Fruit fly (Drosophila melanogaster) whole organism, embryonic: ENCODE data around the gene Nup153.

Source experiments
- CG10654 ChIP-seq: fragments of 200-800 bp; sonication (Bioruptor generic); optimal IDR thresholded peaks from 2 replicates; lab custom pipeline; 2016; ENCODE audit warnings: missing biosample characterization, missing genetic modification characterization
- CG11093 ChIP-seq: fragments of 200-800 bp; sonication (Bioruptor generic); IDR thresholded peaks from 3 replicates; pipeline ENCODE4 v1.3.6; 2022; ENCODE audit warnings: missing biosample characterization, missing genetic modification characterization
- CG11456 ChIP-seq: fragments of 200-800 bp; sonication (Bioruptor generic); IDR thresholded peaks from 3 replicates; pipeline ENCODE4 v1.3.6; 2022; ENCODE audit warnings: missing biosample characterization, missing genetic modification characterization
- CG12299 ChIP-seq: fragments of 200-800 bp; sonication (Bioruptor generic); optimal IDR thresholded peaks from 2 replicates; lab custom pipeline; 2018; ENCODE audit warnings: missing biosample characterization, mild to moderate bottlenecking, missing genetic modification characterization
- CG13287 ChIP-seq: fragments of 200-800 bp; sonication (Bioruptor generic); IDR thresholded peaks from 2 replicates; pipeline ENCODE4 v1.3.6; 2022; ENCODE audit warnings: missing biosample characterization, missing genetic modification characterization; ENCODE audit not compliant: partially characterized antibody
- CG14050 ChIP-seq: fragments of 200-800 bp; sonication (Bioruptor generic); IDR thresholded peaks from 3 replicates; pipeline ENCODE4 v1.3.6; 2022; ENCODE audit warnings: missing biosample characterization, missing genetic modification characterization
- CG15073 ChIP-seq: fragments of 200-800 bp; sonication (Bioruptor generic); optimal IDR thresholded peaks from 2 replicates; lab custom pipeline; 2016; ENCODE audit warnings: missing biosample characterization, missing genetic modification characterization
- CG17385 ChIP-seq: fragments of 200-800 bp; sonication (Bioruptor generic); optimal IDR thresholded peaks from 3 replicates; lab custom pipeline; 2018; ENCODE audit warnings: missing biosample characterization, mild to moderate bottlenecking, missing genetic modification characterization
- CG18011 ChIP-seq: fragments of 200-800 bp; sonication (Bioruptor generic); optimal IDR thresholded peaks from 2 replicates; lab custom pipeline; 2017; ENCODE audit warnings: missing biosample characterization, missing genetic modification characterization, mild to moderate bottlenecking, moderate library complexity, missing genotype
- CG18262 ChIP-seq: fragments of 200-800 bp; optimal IDR thresholded peaks from 3 replicates; lab custom pipeline; 2019; ENCODE audit warnings: missing biosample characterization, mild to moderate bottlenecking, missing genetic modification characterization, moderate library complexity
- CG2875 ChIP-seq: fragments of 200-800 bp; sonication (Bioruptor generic); optimal IDR thresholded peaks from 2 replicates; lab custom pipeline; 2017; ENCODE audit warnings: missing biosample characterization, mild to moderate bottlenecking, missing genetic modification characterization, missing genetic modification reagents
- CG3407 ChIP-seq: fragments of 200-800 bp; sonication (Bioruptor generic); optimal IDR thresholded peaks from 2 replicates; lab custom pipeline; 2018; ENCODE audit warnings: missing biosample characterization, mild to moderate bottlenecking, missing genetic modification characterization
- CG4328 ChIP-seq: fragments of 200-800 bp; sonication (Bioruptor generic); optimal IDR thresholded peaks from 3 replicates; lab custom pipeline; 2017; ENCODE audit warnings: missing biosample characterization, missing genetic modification reagents, missing genetic modification characterization
- CG4617 ChIP-seq: fragments of 200-800 bp; sonication (Bioruptor generic); optimal IDR thresholded peaks from 3 replicates; lab custom pipeline; 2016; ENCODE audit warnings: missing biosample characterization, missing genetic modification characterization, borderline replicate concordance
- CG6791 ChIP-seq: fragments of 200-800 bp; sonication (Bioruptor generic); IDR thresholded peaks from 3 replicates; pipeline ENCODE4 v1.3.6; 2022; ENCODE audit warnings: missing biosample characterization, missing genetic modification characterization; ENCODE audit not compliant: partially characterized antibody
- CG7839 ChIP-seq: fragments of 200-800 bp; sonication (Bioruptor generic); optimal IDR thresholded peaks from 3 replicates; lab custom pipeline; 2018; ENCODE audit warnings: missing biosample characterization, mild to moderate bottlenecking, missing genetic modification characterization, moderate library complexity
- CG8089 ChIP-seq: fragments of 200-800 bp; sonication (Bioruptor generic); optimal IDR thresholded peaks from 3 replicates; lab custom pipeline; 2016; ENCODE audit warnings: missing biosample characterization, missing genetic modification characterization
- CG8478 ChIP-seq: fragments of >200 bp; optimal IDR thresholded peaks from 2 replicates; lab custom pipeline; 2018
- CG9609 ChIP-seq: fragments of 200-800 bp; sonication (Bioruptor generic); optimal IDR thresholded peaks from 3 replicates; lab custom pipeline; 2016; ENCODE audit warnings: missing biosample characterization, missing genetic modification characterization
- CG9727 ChIP-seq: fragments of 200-800 bp; sonication (Bioruptor generic); optimal IDR thresholded peaks from 3 replicates; lab custom pipeline; 2017; ENCODE audit warnings: missing biosample characterization, mild to moderate bottlenecking, missing genetic modification characterization
- D ChIP-seq, 2 experiments: fragments of 200-800 bp in 1 of 2; fragments of >200 bp in 1 of 2; sonication (Bioruptor generic) in 1 of 2; optimal IDR thresholded peaks; 2 replicates in 1 of 2; 3 replicates in 1 of 2; lab custom pipeline; 2017; ENCODE audit warnings: mild to moderate bottlenecking in 1 of 2, missing biosample characterization in 1 of 2, missing genetic modification characterization in 1 of 2, missing genetic modification reagents in 1 of 2
- Deaf1 ChIP-seq: fragments of 200-800 bp; optimal IDR thresholded peaks from 3 replicates; lab custom pipeline; 2019; ENCODE audit warnings: missing biosample characterization, mild to moderate bottlenecking, missing genetic modification characterization, moderate library complexity
- Pdp1 ChIP-seq, 2 experiments: fragments of 200-800 bp; sonication (Bioruptor generic); optimal IDR thresholded peaks; 3 replicates each; lab custom pipeline; 2016; ENCODE audit warnings: missing biosample characterization in 2 of 2, missing genetic modification characterization in 2 of 2, mild to moderate bottlenecking in 1 of 2, moderate library complexity in 1 of 2
- Rfx ChIP-seq: fragments of 200-800 bp; sonication (Bioruptor generic); IDR thresholded peaks from 2 replicates; pipeline ENCODE4 v1.3.6; 2022; ENCODE audit warnings: missing biosample characterization, missing genetic modification characterization
- Usf ChIP-seq: fragments of 200-800 bp; sonication (Bioruptor generic); optimal IDR thresholded peaks from 2 replicates; lab custom pipeline; 2017; ENCODE audit warnings: missing genotype, missing biosample characterization, missing genetic modification characterization
- ap ChIP-seq: fragments of 200-800 bp; sonication (Bioruptor generic); IDR thresholded peaks from 2 replicates; pipeline ENCODE4 v1.3.6; 2022; ENCODE audit warnings: missing biosample characterization, missing genetic modification characterization
- bigmax ChIP-seq: fragments of 200-800 bp; sonication (Bioruptor generic); optimal IDR thresholded peaks from 2 replicates; lab custom pipeline; 2018; ENCODE audit warnings: missing biosample characterization, mild to moderate bottlenecking, missing genetic modification characterization
- btn ChIP-seq: fragments of 200-800 bp; sonication (Bioruptor generic); optimal IDR thresholded peaks from 2 replicates; lab custom pipeline; 2016; ENCODE audit warnings: missing biosample characterization, missing genetic modification characterization
- corto ChIP-seq: fragments of 200-800 bp; sonication (Bioruptor generic); optimal IDR thresholded peaks from 2 replicates; lab custom pipeline; 2016; ENCODE audit warnings: missing biosample characterization, mild to moderate bottlenecking, missing genetic modification characterization, moderate library complexity
- crp ChIP-seq, 2 experiments: fragments of 200-800 bp; sonication (Bioruptor generic); optimal IDR thresholded peaks; 2 replicates in 1 of 2; 3 replicates in 1 of 2; lab custom pipeline; 2017; ENCODE audit warnings: missing biosample characterization in 2 of 2, missing genetic modification characterization in 2 of 2, mild to moderate bottlenecking in 1 of 2, moderate library complexity in 1 of 2
- dimm ChIP-seq: fragments of 200-800 bp; sonication (Bioruptor generic); IDR thresholded peaks from 2 replicates; pipeline ENCODE4 v1.3.6; 2022; ENCODE audit warnings: missing biosample characterization, missing genetic modification characterization
- fd102C ChIP-seq: fragments of 200-800 bp; sonication (Bioruptor generic); optimal IDR thresholded peaks from 2 replicates; lab custom pipeline; 2018; ENCODE audit warnings: missing biosample characterization, mild to moderate bottlenecking, missing genetic modification characterization, moderate library complexity
- gfzf ChIP-seq: fragments of 200-800 bp; sonication (Bioruptor generic); optimal IDR thresholded peaks from 2 replicates; lab custom pipeline; 2016; ENCODE audit warnings: missing biosample characterization, mild to moderate bottlenecking, missing genetic modification characterization, moderate library complexity
- kni ChIP-seq: fragments of 200-800 bp; sonication (Bioruptor generic); optimal IDR thresholded peaks from 3 replicates; lab custom pipeline; 2017; ENCODE audit warnings: mild to moderate bottlenecking, missing biosample characterization, missing genetic modification reagents, missing genetic modification characterization
- lbe ChIP-seq: fragments of 200-800 bp; sonication (Bioruptor generic); optimal IDR thresholded peaks from 2 replicates; lab custom pipeline; 2016; ENCODE audit warnings: missing biosample characterization, mild to moderate bottlenecking, missing genetic modification characterization
- pfk ChIP-seq: fragments of 200-800 bp; sonication (Bioruptor generic); optimal IDR thresholded peaks from 2 replicates; lab custom pipeline; 2018; ENCODE audit warnings: missing biosample characterization, mild to moderate bottlenecking, missing genetic modification characterization, moderate library complexity
- phol ChIP-seq: fragments of 200-800 bp; sonication (Bioruptor generic); optimal IDR thresholded peaks from 3 replicates; lab custom pipeline; 2018; ENCODE audit warnings: missing biosample characterization, mild to moderate bottlenecking, missing genetic modification characterization, moderate library complexity
- pita ChIP-seq: fragments of 200-800 bp; sonication (Bioruptor generic); optimal IDR thresholded peaks from 2 replicates; lab custom pipeline; 2017; ENCODE audit warnings: missing biosample characterization, mild to moderate bottlenecking, missing genetic modification characterization
- ranshi ChIP-seq: fragments of 200-800 bp; sonication (Bioruptor generic); IDR thresholded peaks from 2 replicates; pipeline ENCODE4 v1.3.6; 2022; ENCODE audit warnings: missing biosample characterization, missing genetic modification characterization
- rib ChIP-seq: fragments of 200-800 bp; sonication (Bioruptor generic); IDR thresholded peaks from 2 replicates; pipeline ENCODE4 v1.3.6; 2022; ENCODE audit warnings: missing biosample characterization, missing genetic modification characterization
- sc ChIP-seq, 3 experiments: fragments of >200 bp in 2 of 3; fragments of 200-800 bp in 1 of 3; sonication (Bioruptor generic) in 1 of 3; optimal IDR thresholded peaks; 2 replicates in 2 of 3; 3 replicates in 1 of 3; lab custom pipeline; 2017; ENCODE audit warnings: mild to moderate bottlenecking in 1 of 3, missing biosample characterization in 1 of 3, missing genetic modification characterization in 1 of 3, missing genetic modification reagents in 1 of 3
- slbo ChIP-seq: fragments of 200-800 bp; sonication (Bioruptor generic); IDR thresholded peaks from 2 replicates; pipeline ENCODE4 v1.3.6; 2022; ENCODE audit warnings: missing biosample characterization, missing genetic modification characterization
- sr ChIP-seq: fragments of 200-800 bp; sonication (Bioruptor generic); IDR thresholded peaks from 3 replicates; pipeline ENCODE4 v1.3.6; 2022; ENCODE audit warnings: missing biosample characterization, missing genetic modification characterization
- tap ChIP-seq: fragments of 200-800 bp; optimal IDR thresholded peaks from 3 replicates; lab custom pipeline; 2019; ENCODE audit warnings: missing biosample characterization, mild to moderate bottlenecking, missing genetic modification characterization, moderate library complexity
- vfl ChIP-seq: fragments of 200-800 bp; sonication (Bioruptor generic); optimal IDR thresholded peaks from 2 replicates; lab custom pipeline; 2016; ENCODE audit warnings: missing biosample characterization, missing genetic modification characterization
- zen ChIP-seq: fragments of 200-800 bp; sonication (Bioruptor generic); optimal IDR thresholded peaks from 3 replicates; lab custom pipeline; 2018; ENCODE audit warnings: missing biosample characterization, mild to moderate bottlenecking, missing genetic modification characterization, moderate library complexity

Nup153 gene

dm6 chrX:16637594-16638485 lies 38.8 kb downstream of the Nup153 start, which contains the start of gene RpS19a (continued):
- TF ChIP-seq CG7839 = peak; percentile 74
- TF ChIP-seq gfzf (GFP tag; lab: Kevin White, UChicago) = no peak
- peak; percentile 90 for TF ChIP-seq CG9727
- TF ChIP-seq phol (tag; lab: Kevin White, UChicago) = peak; percentile 66
- no peak for TF ChIP-seq CG15073 (GFP tag; lab: Kevin White, UChicago)
- TF ChIP-seq Deaf1 = peak; percentile 33
- peak; percentile 7 to 34 for TF ChIP-seq Pdp1 (GFP tag; optimal IDR thresholded peaks at IDR 0.05; lab: Kevin White, UChicago)
- peak; percentile 85 for TF ChIP-seq kni (GFP tag; lab: Kevin White, UChicago)
- TF ChIP-seq sc (optimal IDR thresholded peaks at IDR 0.05; lab: Kevin White, UChicago) = no peak
- TF ChIP-seq sc (GFP tag; optimal IDR thresholded peaks at IDR 0.05; lab: Kevin White, UChicago) = peak; percentile 80
- peak; percentile 32 for TF ChIP-seq vfl (GFP tag; lab: Kevin White, UChicago)
- TF ChIP-seq btn (GFP tag; lab: Kevin White, UChicago) = peak; percentile 43
- peak; percentile 78 for TF ChIP-seq CG2875 (GFP tag; lab: Kevin White, UChicago)
- peak; percentile 49; the same call in 2 of the 3 replicates for TF ChIP-seq CG14050 (GFP tag; lab: Robert Waterston, UW)
- peak; percentile 85 for TF ChIP-seq CG17385 (GFP tag; lab: Kevin White, UChicago)
- no peak; the same call in 1 of the 3 replicates for TF ChIP-seq CG6791
- peak; percentile 92 for TF ChIP-seq CG11456 (GFP tag; lab: Robert Waterston, UW)
- peak; percentile 60 for TF ChIP-seq CG18262 (tag; lab: Kevin White, UChicago)
- TF ChIP-seq CG8478 (lab: Kevin White, UChicago) = no peak
- peak; percentile 80 for TF ChIP-seq pfk (GFP tag; lab: Kevin White, UChicago)
- TF ChIP-seq Rfx = peak; percentile 87
- TF ChIP-seq CG18011 (GFP tag; lab: Kevin White, UChicago) = peak; percentile 63
- TF ChIP-seq sr = peak; percentile 71; the same call in 2 of the 3 replicates
- peak; percentile 75 for TF ChIP-seq slbo (GFP tag; lab: Robert Waterston, UW)
- peak; percentile 50 for TF ChIP-seq tap
- TF ChIP-seq CG11093 (GFP tag; lab: Robert Waterston, UW) = no peak
- TF ChIP-seq CG3407 (GFP tag; lab: Kevin White, UChicago) = peak; percentile 67
- TF ChIP-seq D (optimal IDR thresholded peaks at IDR 0.05; lab: Kevin White, UChicago) = no peak
- TF ChIP-seq D (GFP tag; optimal IDR thresholded peaks at IDR 0.05; lab: Kevin White, UChicago) = peak; percentile 66
- peak; percentile 12 for TF ChIP-seq CG10654 (GFP tag; lab: Kevin White, UChicago)
- peak; percentile 56 for TF ChIP-seq rib
- peak; percentile 55 for TF ChIP-seq CG8089
- TF ChIP-seq ap (GFP tag; lab: Robert Waterston, UW) = peak; percentile 66
- no peak for TF ChIP-seq pita
- TF ChIP-seq Usf = peak; percentile 48
- peak; percentile 87 for TF ChIP-seq bigmax (GFP tag; lab: Kevin White, UChicago)
- TF ChIP-seq CG12299 (tag; lab: Kevin White, UChicago) = peak; percentile 63
- peak in 1 of 2 experiments; percentile 22 for TF ChIP-seq crp (GFP tag; optimal IDR thresholded peaks at IDR 0.05; lab: Kevin White, UChicago)
- TF ChIP-seq CG9609 (GFP tag; lab: Kevin White, UChicago) = peak; percentile 19
- TF ChIP-seq dimm (GFP tag; lab: Robert Waterston, UW) = 0 out of 2 replicates have a peak, but pooled peaks have one; percentile 20
- TF ChIP-seq corto = peak; percentile 2
- peak; percentile 40 for TF ChIP-seq zen (tag; lab: Kevin White, UChicago)
- peak; percentile 32 for TF ChIP-seq CG4617 (GFP tag; lab: Kevin White, UChicago)
- TF ChIP-seq CG13287 (GFP tag; lab: Robert Waterston, UW) = no peak
- peak; percentile 85 for TF ChIP-seq CG4328 (GFP tag; lab: Kevin White, UChicago)
- peak; percentile 72 for TF ChIP-seq ranshi (GFP tag; lab: Robert Waterston, UW)
- peak; percentile 53 for TF ChIP-seq fd102C (GFP tag; lab: Kevin White, UChicago)
- peak; percentile 32 for TF ChIP-seq lbe
